Worm (Caenorhabditis elegans) whole organism, dauer: ENCODE measurements around the gene K01A6.5.

ENCODE experiments used
- unc-62 ChIP-seq: sonication (generic microtip); optimal IDR thresholded peaks from 2 replicates; lab custom pipeline; 2017; ENCODE audit warnings: missing biosample characterization, missing genetic modification reagents, missing genetic modification characterization

K01A6.5 gene

ce11 chrIV:11742406-11742805 is at the start of gene K01A6.5:
Gene K01A6.5, plus strand, starts transcription at chrIV:11742706.
- TF ChIP-seq unc-62 (GFP tag; lab: Kevin White, UChicago), result no peak

ce11 chrIV:11693493-11693892 is 49.0 kb upstream of the K01A6.5 start, which contains the start of gene ZK792.12:
Gene ZK792.12, plus strand, starts transcription at chrIV:11693793.
- no peak for TF ChIP-seq unc-62 (GFP tag; lab: Kevin White, UChicago)

- TF ChIP-seq unc-62 (GFP tag; lab: Kevin White, UChicago), result no peak
These were observed 48.4 kb upstream of the K01A6.5 start, which contains the start of gene ZK792.7 for ce11 chrIV:11694143-11694542. Gene ZK792.7, plus strand, starts transcription at chrIV:11694443.

- no peak for TF ChIP-seq unc-62 (GFP tag; lab: Kevin White, UChicago)
These were observed 46.9 kb upstream of the K01A6.5 start for ce11 chrIV:11695634-11696033.

ce11 chrIV:11697514-11697913 is 45.0 kb upstream of the K01A6.5 start:
- TF ChIP-seq unc-62 (GFP tag; lab: Kevin White, UChicago), result no peak

ce11 chrIV:11700100-11700499 is 42.4 kb upstream of the K01A6.5 start:
- TF ChIP-seq unc-62 (GFP tag; lab: Kevin White, UChicago), result no peak

- no peak for TF ChIP-seq unc-62 (GFP tag; lab: Kevin White, UChicago)
These were observed 41.8 kb upstream of the K01A6.5 start, which contains the start of gene dpy-20 for ce11 chrIV:11700752-11701151. Gene dpy-20, minus strand, starts transcription at chrIV:11700852.

ce11 chrIV:11701878-11702277 is 40.6 kb upstream of the K01A6.5 start:
- no peak for TF ChIP-seq unc-62 (GFP tag; lab: Kevin White, UChicago)

- no peak for TF ChIP-seq unc-62 (GFP tag; lab: Kevin White, UChicago)
These were observed 38.7 kb upstream of the K01A6.5 start, which contains the start of the genes T22B3.3 and alg-3 for ce11 chrIV:11703685-11704296. Gene T22B3.3, minus strand, starts transcription at chrIV:11703785. Gene alg-3, plus strand, starts transcription at chrIV:11704246.

- TF ChIP-seq unc-62 (GFP tag; lab: Kevin White, UChicago), result no peak
These were observed 32.2 kb upstream of the K01A6.5 start for ce11 chrIV:11710331-11710730.

ce11 chrIV:11713289-11713688 is 29.2 kb upstream of the K01A6.5 start:
- TF ChIP-seq unc-62 (GFP tag; lab: Kevin White, UChicago), result no peak

ce11 chrIV:11714739-11715138 is 27.8 kb upstream of the K01A6.5 start, which contains the start of gene magi-1:
Gene magi-1, plus strand, starts transcription at chrIV:11715039.
- no peak for TF ChIP-seq unc-62 (GFP tag; lab: Kevin White, UChicago)

ce11 chrIV:11716414-11716813 is 26.1 kb upstream of the K01A6.5 start:
- no peak for TF ChIP-seq unc-62 (GFP tag; lab: Kevin White, UChicago)

ce11 chrIV:11717094-11717876 is 25.2 kb upstream of the K01A6.5 start:
- TF ChIP-seq unc-62 (GFP tag; lab: Kevin White, UChicago), result no peak

- no peak for TF ChIP-seq unc-62 (GFP tag; lab: Kevin White, UChicago)
These were observed 23.9 kb upstream of the K01A6.5 start for ce11 chrIV:11718653-11719052.

- TF ChIP-seq unc-62 (GFP tag; lab: Kevin White, UChicago), result no peak
These were observed 20.6 kb upstream of the K01A6.5 start for ce11 chrIV:11721878-11722277.
